Worm (Caenorhabditis elegans) whole organism, midembryonic: ENCODE results near the gene dro-1.

Experiments used
- T22C8.4 ChIP-seq: fragments of 200-800 bp; sonication (Bioruptor generic); IDR thresholded peaks from 2 replicates; pipeline ENCODE4 v1.3.6; 2022; ENCODE audit warnings: missing genetic modification characterization, missing compliant biosample characterization
- cog-1 ChIP-seq: sonication (generic microtip); optimal IDR thresholded peaks from 2 replicates; lab custom pipeline; 2016; ENCODE audit warnings: missing genetic modification characterization, missing compliant biosample characterization
- flt-1 ChIP-seq: fragments of 200-800 bp; sonication (Bioruptor generic); IDR thresholded peaks from 2 replicates; pipeline ENCODE4 v1.3.6; 2022; ENCODE audit warnings: missing genetic modification characterization, missing compliant biosample characterization
- klf-2 ChIP-seq: fragments of 200-800 bp; sonication (Bioruptor generic); conservative IDR thresholded peaks from 2 replicates; pipeline ENCODE4 v1.3.6; 2022; ENCODE audit warnings: missing genetic modification reagents, missing genetic modification characterization, missing compliant biosample characterization
- med-1 ChIP-seq: sonication (generic microtip); optimal IDR thresholded peaks from 2 replicates; lab custom pipeline; 2017; ENCODE audit warnings: missing genetic modification characterization, mild to moderate bottlenecking, missing compliant biosample characterization, antibody characterized with exemption, missing genetic modification reagents; ENCODE audit not compliant: insufficient read depth
- ref-1 ChIP-seq: fragments of 200-800 bp; sonication (Bioruptor generic); conservative IDR thresholded peaks from 2 replicates; pipeline ENCODE4 v1.3.6; 2022; ENCODE audit warnings: missing genetic modification reagents, missing genetic modification characterization, missing compliant biosample characterization
- tab-1 ChIP-seq: fragments of 200-800 bp; sonication (Bioruptor generic); IDR thresholded peaks from 2 replicates; pipeline ENCODE4 v1.3.6; 2022; ENCODE audit warnings: missing genetic modification characterization, missing compliant biosample characterization
- ztf-29 ChIP-seq: fragments of 200-800 bp; sonication (Bioruptor generic); IDR thresholded peaks from 2 replicates; pipeline ENCODE4 v1.3.6; 2022; ENCODE audit warnings: missing genetic modification reagents, missing genetic modification characterization, missing compliant biosample characterization

- no peak for TF ChIP-seq med-1 (GFP tag; lab: Kevin White, UChicago)
- no peak for TF ChIP-seq tab-1
- no peak for TF ChIP-seq flt-1 (GFP tag; lab: Robert Waterston, UW)
- no peak for TF ChIP-seq cog-1 (tag; lab: Kevin White, UChicago)
- no peak for TF ChIP-seq T22C8.4 (GFP tag; lab: Robert Waterston, UW)
- no peak for TF ChIP-seq ztf-29
- TF ChIP-seq klf-2 (GFP tag; lab: Robert Waterston, UW): no peak
- TF ChIP-seq ref-1: no peak
Observed at ce11 chrIII:13393239-13393638, 50.8 kb downstream of the dro-1 start, which contains the start of gene dnj-17.
